Fruit fly (Drosophila melanogaster): ENCODE measurements around the gene Oatp33Ea.

Gene Oatp33Ea

DNA sequence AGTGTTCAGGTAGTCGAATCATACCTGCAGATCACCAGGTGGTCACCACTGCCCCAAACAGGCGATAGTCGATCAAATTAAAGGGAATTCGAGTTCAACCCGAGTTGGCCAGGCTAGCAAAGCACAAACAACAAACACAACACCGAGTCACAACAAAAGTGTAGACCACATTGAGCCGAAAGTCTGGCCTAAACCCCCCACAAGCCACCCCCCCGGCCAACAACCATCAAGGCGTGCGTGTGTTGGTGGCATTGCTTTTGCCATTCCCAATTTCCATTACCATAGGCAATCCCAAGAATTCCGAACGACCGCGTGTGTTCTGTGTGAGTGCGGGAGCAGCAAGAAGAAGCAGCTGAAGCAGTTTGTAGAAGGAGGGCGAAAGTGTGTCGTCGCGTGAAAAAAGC, 11.2 kb downstream of the Oatp33Ea start, which contains the start of gene SC35:
Gene SC35, minus strand, starts transcription at position 131 of the 404 bp plus-strand sequence.
- TF ChIP-seq Neu2 (GFP tag; optimal IDR thresholded peaks at IDR 0.05; ENCODE audit: borderline replicate concordance) (no peak), Lim3 (GFP tag; IDR thresholded peaks at IDR 0.05) (no peak), CG17612 (GFP tag; IDR thresholded peaks at IDR 0.05) (no peak), run (tag; optimal IDR thresholded peaks at IDR 0.05) (no peak), CG9932 (GFP tag; IDR thresholded peaks at IDR 0.05) (no peak), pfk (GFP tag; optimal IDR thresholded peaks at IDR 0.05) (no peak), az2 (GFP tag; optimal IDR thresholded peaks at IDR 0.05) (no peak), CG10979 (tag; optimal IDR thresholded peaks at IDR 0.05) (no peak), Drgx (GFP tag; IDR thresholded peaks at IDR 0.05) (no peak), NFAT (GFP tag; IDR thresholded peaks at IDR 0.05) (peak; percentile 40), zfh2 (GFP tag; optimal IDR thresholded peaks at IDR 0.05) (no peak), Gug (GFP tag; IDR thresholded peaks at IDR 0.05) (no peak), CG9609 (GFP tag; optimal IDR thresholded peaks at IDR 0.05) (no peak), cg (GFP tag; optimal IDR thresholded peaks at IDR 0.05) (peak; percentile 74), ttk (GFP tag; IDR thresholded peaks at IDR 0.05) (no peak), CG18476 (GFP tag; optimal IDR thresholded peaks at IDR 0.05) (no peak), CG7839 (tag; optimal IDR thresholded peaks at IDR 0.05) (no peak), Mes4 (GFP tag; optimal IDR thresholded peaks at IDR 0.05) (no peak), bigmax (GFP tag; optimal IDR thresholded peaks at IDR 0.05) (peak; percentile 88), ase (GFP tag; IDR thresholded peaks at IDR 0.05) (no peak), Vsx1 (GFP tag; optimal IDR thresholded peaks at IDR 0.05) (no peak), ara (GFP tag; IDR thresholded peaks at IDR 0.05) (no peak), ac (GFP tag; optimal IDR thresholded peaks at IDR 0.05) (no peak), CG3838 (GFP tag; optimal IDR thresholded peaks at IDR 0.05) (no peak), CG17186 (GFP tag; optimal IDR thresholded peaks at IDR 0.05) (no peak), CG17829 (tag; optimal IDR thresholded peaks at IDR 0.05) (peak; percentile 3), Dek (tag; optimal IDR thresholded peaks at IDR 0.05) (no peak), CG4424 (GFP tag; optimal IDR thresholded peaks at IDR 0.05) (no peak), CG1024 (GFP tag; IDR thresholded peaks at IDR 0.05) (no peak), trh (GFP tag; optimal IDR thresholded peaks at IDR 0.05) (no peak), Hr51 (GFP tag; optimal IDR thresholded peaks at IDR 0.05) (no peak), ab (GFP tag; optimal IDR thresholded peaks at IDR 0.05) (no peak), Opbp (GFP tag; IDR thresholded peaks at IDR 0.05; ENCODE audit: partially characterized antibody) (no peak), CG13123 (GFP tag; optimal IDR thresholded peaks at IDR 0.05) (no peak), Dp (GFP tag; optimal IDR thresholded peaks at IDR 0.05) (peak; percentile 11), CG13296 (GFP tag; optimal IDR thresholded peaks at IDR 0.05) (no peak), Sry-δ (GFP tag; optimal IDR thresholded peaks at IDR 0.05) (peak; percentile 42), CG17912 (GFP tag; optimal IDR thresholded peaks at IDR 0.05) (no peak), Hey (tag; optimal IDR thresholded peaks at IDR 0.05) (no peak), CG31441 (GFP tag; IDR thresholded peaks at IDR 0.05) (no peak), CG33213 (GFP tag; optimal IDR thresholded peaks at IDR 0.05) (no peak), CG17328 (GFP tag; IDR thresholded peaks at IDR 0.05) (no peak), CG6272 (GFP tag; IDR thresholded peaks at IDR 0.05) (no peak), Ravus (GFP tag; IDR thresholded peaks at IDR 0.05) (no peak), sima (GFP tag; optimal IDR thresholded peaks at IDR 0.05) (no peak), her (GFP tag; optimal IDR thresholded peaks at IDR 0.05) (peak; percentile 14), kah (GFP tag; optimal IDR thresholded peaks at IDR 0.05) (peak; percentile 7), twi (tag; optimal IDR thresholded peaks at IDR 0.05) (no peak), CG2120 (GFP tag; optimal IDR thresholded peaks at IDR 0.05) (no peak), CG3847 (GFP tag; IDR thresholded peaks at IDR 0.05) (no peak), zfh1 (GFP tag; IDR thresholded peaks at IDR 0.05) (no peak), CG15011 (GFP tag; optimal IDR thresholded peaks at IDR 0.05) (no peak), schlank (tag; optimal IDR thresholded peaks at IDR 0.05) (no peak)
